Fruit fly (Drosophila melanogaster) whole organism, pupa: ENCODE data around the gene Prosalpha3T.

ENCODE experiments used
- D1 ChIP-seq: fragments of 200-800 bp; sonication (Bioruptor generic); optimal IDR thresholded peaks from 2 replicates; lab custom pipeline; 2018; ENCODE audit warnings: missing biosample characterization, mild to moderate bottlenecking, missing genetic modification characterization, moderate library complexity
- Pif1A ChIP-seq: fragments of 200-800 bp; sonication (Bioruptor generic); optimal IDR thresholded peaks from 3 replicates; lab custom pipeline; 2016; ENCODE audit warnings: missing biosample characterization, missing genetic modification characterization

dm6 chr3R:31125746-31126199 is 2.6 kb upstream of the Prosalpha3T start, which contains the start of gene CG15554:
- TF ChIP-seq D1 (tag; lab: Kevin White, UChicago) (no peak), Pif1A (GFP tag; lab: Kevin White, UChicago) (no peak)
